Fruit fly (Drosophila melanogaster): ENCODE data around the gene Alr.

DNA sequence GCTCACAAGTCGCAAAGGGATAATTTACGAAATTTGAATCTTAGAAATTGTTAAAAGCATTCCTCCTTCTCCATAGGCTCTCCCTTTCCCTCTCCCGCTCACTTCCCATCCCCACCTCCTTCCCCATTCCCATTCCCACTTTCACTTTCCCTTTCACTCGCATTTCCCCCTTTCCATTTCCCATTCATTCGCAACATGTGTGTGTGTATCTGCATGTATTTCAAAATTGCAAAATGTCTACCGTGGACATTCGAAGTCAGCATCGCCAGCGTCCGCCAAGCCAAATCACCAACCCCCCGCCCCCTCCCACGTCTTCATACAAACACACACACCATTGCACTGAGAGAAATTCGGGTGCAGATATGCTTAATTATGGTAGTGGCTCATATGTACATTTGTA lies 43.7 kb downstream of the Alr start:
- TF ChIP-seq CG14860 (GFP tag; IDR thresholded peaks at IDR 0.05; ENCODE audit: partially characterized antibody) (no peak), br (optimal IDR thresholded peaks at IDR 0.05) (no peak), Bgb (GFP tag; IDR thresholded peaks at IDR 0.05; ENCODE audit: partially characterized antibody) (no peak), CG10431 (GFP tag; optimal IDR thresholded peaks at IDR 0.05) (no peak), ttk (GFP tag; IDR thresholded peaks at IDR 0.05) (no peak)
